Fruit fly (Drosophila melanogaster): ENCODE results near the gene Klp68D.

DNA sequence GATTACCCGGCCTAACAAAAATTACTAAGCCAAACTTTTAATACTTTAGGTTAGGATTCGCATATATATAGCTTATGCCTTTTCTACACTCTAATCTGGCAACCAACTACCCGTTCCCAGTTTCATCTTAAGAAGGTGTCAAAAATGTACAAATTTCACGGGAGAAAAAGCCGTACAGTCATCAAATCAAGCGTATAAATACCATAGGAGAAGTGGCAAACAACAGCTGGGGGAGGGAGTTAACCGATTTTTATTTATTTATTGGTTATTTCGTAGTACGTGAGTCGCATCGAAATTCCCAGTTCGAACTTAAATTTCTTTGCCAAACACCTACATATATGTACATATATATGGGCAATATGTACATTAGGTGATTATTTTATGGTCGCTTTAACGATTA is 33.3 kb downstream of the Klp68D start, which contains the start of gene CG7264:
- TF ChIP-seq Pif1A (GFP tag; optimal IDR thresholded peaks at IDR 0.05): no peak
- TF ChIP-seq CG34367 (tag; optimal IDR thresholded peaks at IDR 0.05): no peak
- TF ChIP-seq fd96Ca (GFP tag; IDR thresholded peaks at IDR 0.05): no peak
- no peak for TF ChIP-seq Ets98B (GFP tag; IDR thresholded peaks at IDR 0.05)
- no peak for TF ChIP-seq CG17806 (tag; optimal IDR thresholded peaks at IDR 0.05)
- TF ChIP-seq CG10348 (GFP tag; IDR thresholded peaks at IDR 0.05): no peak
- no peak for TF ChIP-seq CG9948 (tag; optimal IDR thresholded peaks at IDR 0.05)
- no peak for TF ChIP-seq CG15710 (tag; optimal IDR thresholded peaks at IDR 0.05)
